Worm (Caenorhabditis elegans) whole organism, young adult: ENCODE results near the gene col-95.

ENCODE experiments used
- C17E4.6 ChIP-seq: fragments of 200-800 bp; sonication (Bioruptor generic); IDR thresholded peaks from 2 replicates; pipeline ENCODE4 v1.3.6; 2022; ENCODE audit warnings: missing genetic modification reagents, missing genetic modification characterization, missing compliant biosample characterization
- F10E7.11 ChIP-seq: sonication (generic microtip); optimal IDR thresholded peaks from 2 replicates; lab custom pipeline; 2017; ENCODE audit warnings: mild to moderate bottlenecking, missing genetic modification characterization, moderate library complexity, missing compliant biosample characterization
- F57A8.1 ChIP-seq: fragments of 200-800 bp; sonication (Bioruptor generic); optimal IDR thresholded peaks from 2 replicates; lab custom pipeline; 2018; ENCODE audit warnings: mild to moderate bottlenecking, missing genetic modification characterization, moderate library complexity, missing compliant biosample characterization
- K11D2.4 ChIP-seq: fragments of 200-800 bp; sonication (Bioruptor generic); IDR thresholded peaks from 2 replicates; pipeline ENCODE4 v1.3.6; 2022; ENCODE audit warnings: missing genetic modification reagents, missing genetic modification characterization, missing compliant biosample characterization
- K12H6.12 ChIP-seq: fragments of 200-800 bp; sonication (Bioruptor generic); optimal IDR thresholded peaks from 2 replicates; lab custom pipeline; 2018; ENCODE audit warnings: mild to moderate bottlenecking, missing genetic modification characterization, missing compliant biosample characterization
- Y53G8AR.9 ChIP-seq: fragments of 200-800 bp; sonication (Bioruptor generic); conservative IDR thresholded peaks from 2 replicates; pipeline ENCODE4 v1.3.6; 2022; ENCODE audit warnings: missing genetic modification reagents, missing genetic modification characterization, missing compliant biosample characterization
- Y67H2A.10 ChIP-seq: fragments of 200-800 bp; sonication (Bioruptor generic); conservative IDR thresholded peaks from 2 replicates; pipeline ENCODE4 v1.3.6; 2022; ENCODE audit warnings: missing genetic modification reagents, missing genetic modification characterization, missing compliant biosample characterization
- ama-1 ChIP-seq, 3 experiments: fragments of 150-350 bp in 1 of 3; sonication (generic microtip) in 2 of 3; optimal IDR thresholded peaks; 2 replicates each; lab custom pipeline; 2014 to 2018; ENCODE audit warnings: missing biosample characterization in 2 of 3, missing genetic modification characterization in 2 of 3, missing genetic modification reagents in 2 of 3
- aptf-3 ChIP-seq: fragments of 200-800 bp; sonication (Bioruptor generic); IDR thresholded peaks from 2 replicates; pipeline ENCODE4 v1.3.6; 2022; ENCODE audit warnings: missing genetic modification characterization, missing compliant biosample characterization
- attf-3 ChIP-seq: fragments of 200-800 bp; sonication (Bioruptor generic); conservative IDR thresholded peaks from 2 replicates; pipeline ENCODE4 v1.3.6; 2022; ENCODE audit warnings: missing genetic modification reagents, missing genetic modification characterization, missing compliant biosample characterization
- attf-5 ChIP-seq: fragments of 200-800 bp; sonication (Bioruptor generic); optimal IDR thresholded peaks from 2 replicates; lab custom pipeline; 2018; ENCODE audit warnings: mild to moderate bottlenecking, missing genetic modification characterization, missing compliant biosample characterization
- bed-2 ChIP-seq: fragments of 200-800 bp; sonication (Bioruptor generic); IDR thresholded peaks from 2 replicates; pipeline ENCODE4 v1.3.6; 2022; ENCODE audit warnings: missing genetic modification reagents, missing genetic modification characterization, missing compliant biosample characterization
- ccch-3 ChIP-seq: fragments of 200-800 bp; sonication (Bioruptor generic); optimal IDR thresholded peaks from 2 replicates; lab custom pipeline; 2018; ENCODE audit warnings: mild to moderate bottlenecking, missing genetic modification characterization, missing compliant biosample characterization
- ceh-91 ChIP-seq: fragments of 200-800 bp; sonication (Bioruptor generic); IDR thresholded peaks from 2 replicates; pipeline ENCODE4 v1.3.6; 2022; ENCODE audit warnings: missing genetic modification reagents, missing genetic modification characterization, missing compliant biosample characterization
- dox-1 ChIP-seq: fragments of 200-800 bp; sonication (Bioruptor generic); IDR thresholded peaks from 2 replicates; pipeline ENCODE4 v1.3.6; 2022; ENCODE audit warnings: missing genetic modification reagents, missing genetic modification characterization, missing compliant biosample characterization
- dpff-1 ChIP-seq: sonication (generic microtip); optimal IDR thresholded peaks from 2 replicates; lab custom pipeline; 2017; ENCODE audit warnings: mild to moderate bottlenecking, missing genetic modification characterization, missing compliant biosample characterization
- dpl-1 ChIP-seq: fragments of 150-350 bp; optimal IDR thresholded peaks from 2 replicates; lab custom pipeline; 2014; ENCODE audit warnings: missing biosample characterization, missing genetic modification reagents, missing genetic modification characterization
- egrh-3 ChIP-seq: fragments of 200-800 bp; sonication (Bioruptor generic); IDR thresholded peaks from 2 replicates; pipeline ENCODE4 v1.3.6; 2022; ENCODE audit warnings: missing genetic modification reagents, missing genetic modification characterization, missing compliant biosample characterization
- hlh-12 ChIP-seq: sonication (generic microtip); optimal IDR thresholded peaks from 2 replicates; lab custom pipeline; 2016; ENCODE audit warnings: missing genetic modification characterization, missing compliant biosample characterization
- hmg-1.2 ChIP-seq: fragments of 200-800 bp; sonication (Bioruptor generic); IDR thresholded peaks from 2 replicates; pipeline ENCODE4 v1.3.6; 2022; ENCODE audit warnings: missing genetic modification reagents, missing genetic modification characterization, missing compliant biosample characterization
- lin-26 ChIP-seq: fragments of 200-800 bp; sonication (Bioruptor generic); IDR thresholded peaks from 2 replicates; pipeline ENCODE4 v1.3.6; 2022; ENCODE audit warnings: missing genetic modification reagents, missing genetic modification characterization, missing compliant biosample characterization
- lin-35 ChIP-seq, 3 experiments: fragments of 150-350 bp in 2 of 3; sonication (generic microtip) in 1 of 3; optimal IDR thresholded peaks; 2 replicates each; lab custom pipeline; 2014 to 2018; ENCODE audit warnings: missing biosample characterization in 3 of 3, missing genetic modification characterization in 3 of 3, missing genetic modification reagents in 3 of 3
- lin-54 ChIP-seq: fragments of 200-800 bp; sonication (Bioruptor generic); optimal IDR thresholded peaks from 2 replicates; lab custom pipeline; 2018; ENCODE audit warnings: mild to moderate bottlenecking, missing genetic modification characterization, missing compliant biosample characterization
- madf-10 ChIP-seq: sonication (generic microtip); optimal IDR thresholded peaks from 2 replicates; lab custom pipeline; 2016; ENCODE audit warnings: mild to moderate bottlenecking, missing genetic modification characterization, missing compliant biosample characterization
- madf-3 ChIP-seq: fragments of 200-800 bp; sonication (Bioruptor generic); IDR thresholded peaks from 2 replicates; pipeline ENCODE4 v1.3.6; 2022; ENCODE audit warnings: missing genetic modification reagents, missing genetic modification characterization, missing compliant biosample characterization
- madf-8 ChIP-seq: fragments of 200-800 bp; sonication (Bioruptor generic); conservative IDR thresholded peaks from 2 replicates; pipeline ENCODE4 v1.3.6; 2022; ENCODE audit warnings: missing genetic modification reagents, missing genetic modification characterization, missing compliant biosample characterization
- mcd-1 ChIP-seq: fragments of 200-800 bp; sonication (Bioruptor generic); IDR thresholded peaks from 2 replicates; pipeline ENCODE4 v1.3.6; 2022; ENCODE audit warnings: missing genetic modification reagents, missing genetic modification characterization, missing compliant biosample characterization
- nfyb-1 ChIP-seq: fragments of 200-800 bp; sonication (Bioruptor generic); IDR thresholded peaks from 2 replicates; pipeline ENCODE4 v1.3.6; 2022; ENCODE audit warnings: missing genetic modification reagents, missing genetic modification characterization, missing compliant biosample characterization
- rec-8 ChIP-seq, 2 experiments: sonication (generic microtip); optimal IDR thresholded peaks; 2 replicates each; lab custom pipeline; 2016; ENCODE audit warnings: mild to moderate bottlenecking in 2 of 2, missing genetic modification characterization in 2 of 2, missing genetic modification reagents in 2 of 2, missing genotype in 2 of 2, missing biosample characterization in 1 of 2, missing compliant biosample characterization in 1 of 2, moderate library complexity in 1 of 2
- repo-1 ChIP-seq: sonication (generic microtip); optimal IDR thresholded peaks from 2 replicates; lab custom pipeline; 2017; ENCODE audit warnings: mild to moderate bottlenecking, missing genetic modification characterization, missing compliant biosample characterization
- snpc-4 ChIP-seq, 5 experiments: fragments of 150-350 bp in 1 of 5; sonication (generic microtip) in 4 of 5; optimal IDR thresholded peaks; 2 replicates each; lab custom pipeline; 2014 to 2018; ENCODE audit warnings: missing genetic modification characterization in 5 of 5, missing biosample characterization in 3 of 5, antibody characterized with exemption in 2 of 5, mild to moderate bottlenecking in 2 of 5, missing compliant biosample characterization in 2 of 5, missing genotype in 2 of 5, moderate library complexity in 2 of 5, missing genetic modification reagents in 1 of 5
- sptf-2 ChIP-seq: fragments of 200-800 bp; sonication (Bioruptor generic); optimal IDR thresholded peaks from 2 replicates; lab custom pipeline; 2018; ENCODE audit warnings: mild to moderate bottlenecking, missing genetic modification characterization, missing compliant biosample characterization
- unc-130 ChIP-seq: sonication (generic microtip); optimal IDR thresholded peaks from 2 replicates; lab custom pipeline; 2016; ENCODE audit warnings: missing genetic modification reagents, missing genetic modification characterization, missing compliant biosample characterization
- zfh-2 ChIP-seq: fragments of 200-800 bp; sonication (Bioruptor generic); conservative IDR thresholded peaks from 2 replicates; pipeline ENCODE4 v1.3.6; 2022; ENCODE audit warnings: missing genetic modification reagents, missing genetic modification characterization, missing compliant biosample characterization
- ztf-28 ChIP-seq: fragments of 200-800 bp; sonication (Bioruptor generic); IDR thresholded peaks from 2 replicates; pipeline ENCODE4 v1.3.6; 2022; ENCODE audit warnings: missing genetic modification reagents, missing genetic modification characterization, missing compliant biosample characterization
- ztf-6 ChIP-seq: fragments of 200-800 bp; sonication (Bioruptor generic); IDR thresholded peaks from 2 replicates; pipeline ENCODE4 v1.3.6; 2022; ENCODE audit warnings: missing genetic modification reagents, missing genetic modification characterization, missing compliant biosample characterization

Gene col-95

ce11 chrIII:11703006-11703775 lies 603 bp upstream of the col-95 start:
- TF ChIP-seq madf-3 (GFP tag; lab: Robert Waterston, UW), result no peak
- peak; percentile 81 for TF ChIP-seq zfh-2 (GFP tag; lab: Robert Waterston, UW)
- no peak for TF ChIP-seq ccch-3
- TF ChIP-seq egrh-3, result peak; percentile 52; the same call in 1 of the 2 replicates
- 0 out of 2 replicates have a peak, but pooled peaks have one; percentile 14 for TF ChIP-seq lin-26

- TF ChIP-seq ceh-91 (GFP tag; lab: Robert Waterston, UW), result no peak
- peak; percentile 91 for TF ChIP-seq zfh-2 (GFP tag; lab: Robert Waterston, UW)
- TF ChIP-seq mcd-1 (GFP tag; lab: Robert Waterston, UW), result no peak
- 0 out of 2 replicates have a peak, but pooled peaks have one; percentile 4 for TF ChIP-seq hmg-1.2 (GFP tag; lab: Robert Waterston, UW)
- no peak for TF ChIP-seq Y67H2A.10 (GFP tag; lab: Robert Waterston, UW)
- TF ChIP-seq madf-8, result no peak
- no peak for TF ChIP-seq bed-2
- TF ChIP-seq attf-5 (GFP tag; lab: Kevin White, UChicago), result no peak
- TF ChIP-seq dox-1 (GFP tag; lab: Robert Waterston, UW), result 0 out of 2 replicates have a peak, but pooled peaks have one; percentile 8
- TF ChIP-seq aptf-3 (GFP tag; lab: Robert Waterston, UW), result 0 out of 2 replicates have a peak, but pooled peaks have one; percentile 28
- no peak for TF ChIP-seq ztf-28 (GFP tag; lab: Robert Waterston, UW)
- TF ChIP-seq egrh-3, result peak; percentile 92
- TF ChIP-seq lin-35 (GFP tag; optimal IDR thresholded peaks at IDR 0.05; lab: Kevin White, UChicago), result no peak
- no peak for TF ChIP-seq snpc-4 (GFP tag; optimal IDR thresholded peaks at IDR 0.05; lab: Kevin White, UChicago)
- no peak for TF ChIP-seq snpc-4 (tag; optimal IDR thresholded peaks at IDR 0.05; lab: Kevin White, UChicago)
- no peak for TF ChIP-seq K12H6.12 (tag; lab: Kevin White, UChicago)
- no peak for TF ChIP-seq nfyb-1 (GFP tag; lab: Robert Waterston, UW)
These were observed 684 bp downstream of the col-95 start for ce11 chrIII:11704377-11704978.

- TF ChIP-seq lin-26, result 0 out of 2 replicates have a peak, but pooled peaks have one; percentile 20
- peak; percentile 93 for TF ChIP-seq egrh-3
- TF ChIP-seq zfh-2 (GFP tag; lab: Robert Waterston, UW), result peak; percentile 95
- TF ChIP-seq ztf-6 (GFP tag; lab: Robert Waterston, UW), result no peak
These were observed 2.1 kb downstream of the col-95 start for ce11 chrIII:11705930-11706329.

- TF ChIP-seq dpl-1 (no peak), Y53G8AR.9 (GFP tag; lab: Robert Waterston, UW) (no peak), hlh-12 (no peak), sptf-2 (GFP tag; lab: Kevin White, UChicago) (no peak), rec-8 (tag; optimal IDR thresholded peaks at IDR 0.05; lab: Kevin White, UChicago) (no peak), dpff-1 (tag; lab: Kevin White, UChicago) (no peak), unc-130 (GFP tag; lab: Kevin White, UChicago) (no peak), lin-54 (GFP tag; lab: Kevin White, UChicago) (no peak), madf-10 (tag; lab: Kevin White, UChicago) (no peak), K11D2.4 (GFP tag; lab: Robert Waterston, UW) (no peak), madf-8 (no peak), ztf-6 (GFP tag; lab: Robert Waterston, UW) (no peak), C17E4.6 (GFP tag; lab: Robert Waterston, UW) (no peak), repo-1 (tag; lab: Kevin White, UChicago) (no peak), attf-3 (GFP tag; lab: Robert Waterston, UW) (no peak), F10E7.11 (tag; lab: Kevin White, UChicago) (no peak), ama-1 (optimal IDR thresholded peaks at IDR 0.05; lab: Kevin White, UChicago) (no peak), ama-1 (GFP tag; optimal IDR thresholded peaks at IDR 0.05; lab: Kevin White, UChicago) (no peak), F57A8.1 (GFP tag; lab: Kevin White, UChicago) (no peak), lin-26 (no peak)
These were observed 2.9 kb downstream of the col-95 start, which contains the start of gene col-96 for ce11 chrIII:11706665-11707064. Gene col-96 (minus strand): TSS chrIII:11706765.
